Worm (Caenorhabditis elegans) whole organism, L4 larva: ENCODE results near the gene C27D9.1.

Experiments
- F26F4.8 ChIP-seq: fragments of 200-800 bp; sonication (Bioruptor generic); conservative IDR thresholded peaks from 2 replicates; pipeline ENCODE4 v1.3.6; 2022; ENCODE audit warnings: missing genetic modification characterization, missing compliant biosample characterization
- R02D3.7 ChIP-seq: fragments of 150-350 bp; sonication (generic microtip); optimal IDR thresholded peaks from 3 replicates; lab custom pipeline; 2014; ENCODE audit warnings: missing biosample characterization, missing genetic modification characterization
- ZK546.5 ChIP-seq, 2 experiments: sonication (generic microtip); optimal IDR thresholded peaks; 2 replicates each; lab custom pipeline; 2017; ENCODE audit warnings: missing biosample characterization in 2 of 2, missing genetic modification characterization in 2 of 2
- arid-1 ChIP-seq: fragments of 200-800 bp; sonication (Bioruptor generic); conservative IDR thresholded peaks from 2 replicates; pipeline ENCODE4 v1.3.6; 2022; ENCODE audit warnings: missing genetic modification reagents, missing genetic modification characterization, missing compliant biosample characterization
- ceh-32 ChIP-seq: sonication (generic microtip); optimal IDR thresholded peaks from 2 replicates; lab custom pipeline; 2016; ENCODE audit warnings: mild to moderate bottlenecking, missing genetic modification characterization, missing compliant biosample characterization; ENCODE audit not compliant: poor library complexity
- ceh-82 ChIP-seq: sonication (generic microtip); optimal IDR thresholded peaks from 2 replicates; lab custom pipeline; 2017; ENCODE audit warnings: missing biosample characterization, missing genetic modification characterization
- cey-2 ChIP-seq: sonication (generic microtip); optimal IDR thresholded peaks from 3 replicates; lab custom pipeline; 2017; ENCODE audit warnings: missing genetic modification characterization, mild to moderate bottlenecking, missing compliant biosample characterization, antibody characterized with exemption, borderline replicate concordance; ENCODE audit not compliant: insufficient read depth
- daf-16 ChIP-seq, 3 experiments: sonication (generic microtip); optimal IDR thresholded peaks; 2 replicates each; lab custom pipeline; 2016 to 2017; ENCODE audit warnings: missing genetic modification characterization in 3 of 3, missing genetic modification reagents in 3 of 3, mild to moderate bottlenecking in 2 of 3, missing compliant biosample characterization in 2 of 3, missing biosample characterization in 1 of 3, moderate library complexity in 1 of 3
- daf-19 ChIP-seq: fragments of 200-800 bp; sonication (Bioruptor generic); conservative IDR thresholded peaks from 2 replicates; pipeline ENCODE4 v1.3.6; 2022; ENCODE audit warnings: missing genetic modification characterization, missing compliant biosample characterization
- daf-8 ChIP-seq: fragments of 200-800 bp; sonication (Bioruptor generic); IDR thresholded peaks from 2 replicates; pipeline ENCODE4 v1.3.6; 2022; ENCODE audit warnings: missing genetic modification characterization, missing compliant biosample characterization
- dmd-6 ChIP-seq: fragments of 200-800 bp; sonication (Bioruptor generic); IDR thresholded peaks from 2 replicates; pipeline ENCODE4 v1.3.6; 2022; ENCODE audit warnings: missing genetic modification reagents, missing genetic modification characterization, missing compliant biosample characterization
- dmd-9 ChIP-seq: fragments of 200-800 bp; sonication (Bioruptor generic); IDR thresholded peaks from 2 replicates; pipeline ENCODE4 v1.3.6; 2022; ENCODE audit warnings: missing genetic modification reagents, missing genetic modification characterization, missing compliant biosample characterization
- dve-1 ChIP-seq: sonication (generic microtip); optimal IDR thresholded peaks from 2 replicates; lab custom pipeline; 2017; ENCODE audit warnings: antibody characterized with exemption, mild to moderate bottlenecking, missing genetic modification characterization, missing compliant biosample characterization; ENCODE audit not compliant: insufficient read depth
- egl-27 ChIP-seq: sonication (generic microtip); optimal IDR thresholded peaks from 3 replicates; lab custom pipeline; 2017; ENCODE audit warnings: missing biosample characterization, missing genetic modification reagents, missing genetic modification characterization
- egl-43 ChIP-seq: fragments of 200-800 bp; sonication (Bioruptor generic); IDR thresholded peaks from 2 replicates; pipeline ENCODE4 v1.3.6; 2022; ENCODE audit warnings: missing genetic modification reagents, missing genetic modification characterization, missing compliant biosample characterization
- fkh-10 ChIP-seq: fragments of 150-350 bp; optimal IDR thresholded peaks from 2 replicates; lab custom pipeline; 2014; ENCODE audit warnings: missing biosample characterization, missing genetic modification reagents, missing genetic modification characterization
- fos-1 ChIP-seq: fragments of 150-350 bp; optimal IDR thresholded peaks from 2 replicates; lab custom pipeline; 2014; ENCODE audit warnings: missing biosample characterization, missing genetic modification characterization
- hif-1 ChIP-seq, 2 experiments: sonication (generic microtip); optimal IDR thresholded peaks; 2 replicates each; lab custom pipeline; 2016 to 2017; ENCODE audit warnings: missing compliant biosample characterization in 2 of 2, missing genetic modification characterization in 2 of 2, missing genetic modification reagents in 2 of 2, missing genotype in 2 of 2, mild to moderate bottlenecking in 1 of 2
- hlh-11 ChIP-seq: fragments of 200-800 bp; sonication (Bioruptor generic); optimal IDR thresholded peaks from 2 replicates; lab custom pipeline; 2018; ENCODE audit warnings: mild to moderate bottlenecking, missing genetic modification characterization, missing compliant biosample characterization
- hlh-30 ChIP-seq: sonication (generic microtip); optimal IDR thresholded peaks from 2 replicates; lab custom pipeline; 2017; ENCODE audit warnings: antibody characterized with exemption, mild to moderate bottlenecking, missing genetic modification characterization, missing compliant biosample characterization; ENCODE audit not compliant: insufficient read depth
- hmg-1.1 ChIP-seq: fragments of 200-800 bp; sonication (Bioruptor generic); IDR thresholded peaks from 2 replicates; pipeline ENCODE4 v1.3.6; 2022; ENCODE audit warnings: missing genetic modification reagents, missing genetic modification characterization, missing compliant biosample characterization
- lin-1 ChIP-seq: fragments of 200-800 bp; sonication (Bioruptor generic); IDR thresholded peaks from 2 replicates; pipeline ENCODE4 v1.3.6; 2022; ENCODE audit warnings: missing genetic modification reagents, missing genetic modification characterization, missing compliant biosample characterization
- lin-29 ChIP-seq: fragments of 200-800 bp; sonication (Bioruptor generic); IDR thresholded peaks from 2 replicates; pipeline ENCODE4 v1.3.6; 2022; ENCODE audit warnings: missing genetic modification reagents, missing genetic modification characterization, missing compliant biosample characterization
- lin-39 ChIP-seq: fragments of 150-350 bp; optimal IDR thresholded peaks from 2 replicates; lab custom pipeline; 2014; ENCODE audit warnings: missing biosample characterization, missing genetic modification reagents, missing genetic modification characterization
- mdl-1 ChIP-seq, 2 experiments: fragments of 150-350 bp in 1 of 2; sonication (generic microtip) in 1 of 2; optimal IDR thresholded peaks; 2 replicates each; lab custom pipeline; 2014 to 2017; ENCODE audit warnings: missing biosample characterization in 2 of 2, missing genetic modification characterization in 2 of 2
- mes-2 ChIP-seq: sonication (generic microtip); optimal IDR thresholded peaks from 2 replicates; lab custom pipeline; 2016; ENCODE audit warnings: missing genotype, mild to moderate bottlenecking, missing genetic modification characterization, missing compliant biosample characterization; ENCODE audit not compliant: poor library complexity, severe bottlenecking
- mxl-2 ChIP-seq: fragments of 200-800 bp; sonication (Bioruptor generic); conservative IDR thresholded peaks from 2 replicates; pipeline ENCODE4 v1.3.6; 2022; ENCODE audit warnings: missing genetic modification reagents, missing genetic modification characterization, missing compliant biosample characterization
- nhr-10 ChIP-seq: fragments of 150-350 bp; optimal IDR thresholded peaks from 2 replicates; lab custom pipeline; 2014; ENCODE audit warnings: missing biosample characterization, missing genetic modification characterization
- nhr-102 ChIP-seq: sonication (generic microtip); optimal IDR thresholded peaks from 2 replicates; lab custom pipeline; 2016; ENCODE audit warnings: mild to moderate bottlenecking, missing genetic modification characterization, moderate library complexity, missing compliant biosample characterization
- nhr-28 ChIP-seq: fragments of 150-350 bp; optimal IDR thresholded peaks from 2 replicates; lab custom pipeline; 2014; ENCODE audit warnings: missing biosample characterization, missing genetic modification characterization
- nhr-48 ChIP-seq: sonication (generic microtip); optimal IDR thresholded peaks from 2 replicates; lab custom pipeline; 2016; ENCODE audit warnings: mild to moderate bottlenecking, missing genetic modification characterization, missing compliant biosample characterization
- php-3 ChIP-seq: fragments of 200-800 bp; sonication (Bioruptor generic); IDR thresholded peaks from 2 replicates; pipeline ENCODE4 v1.3.6; 2022; ENCODE audit warnings: missing genetic modification reagents, missing genetic modification characterization, missing compliant biosample characterization
- pqm-1 ChIP-seq: sonication (generic microtip); optimal IDR thresholded peaks from 2 replicates; lab custom pipeline; 2017; ENCODE audit warnings: missing biosample characterization, missing genetic modification characterization
- saeg-2 ChIP-seq: fragments of 200-800 bp; sonication (Bioruptor generic); IDR thresholded peaks from 2 replicates; pipeline ENCODE4 v1.3.6; 2022; ENCODE audit warnings: missing genetic modification reagents, missing genetic modification characterization, missing compliant biosample characterization
- set-16 ChIP-seq: fragments of 200-800 bp; sonication (Bioruptor generic); IDR thresholded peaks from 2 replicates; pipeline ENCODE4 v1.3.6; 2022; ENCODE audit warnings: missing genetic modification reagents, missing genetic modification characterization, missing compliant biosample characterization
- snpc-4 ChIP-seq: fragments of 150-350 bp; optimal IDR thresholded peaks from 2 replicates; lab custom pipeline; 2014; ENCODE audit warnings: missing biosample characterization, missing genetic modification characterization
- spr-1 ChIP-seq: sonication (generic microtip); optimal IDR thresholded peaks from 2 replicates; lab custom pipeline; 2016; ENCODE audit warnings: mild to moderate bottlenecking, missing genetic modification characterization, missing compliant biosample characterization
- unc-130 ChIP-seq: sonication (generic microtip); optimal IDR thresholded peaks from 2 replicates; lab custom pipeline; 2016; ENCODE audit warnings: missing genetic modification reagents, missing genetic modification characterization, missing compliant biosample characterization
- unc-62 ChIP-seq, 3 experiments: fragments of 150-350 bp in 1 of 3; sonication (generic microtip); optimal IDR thresholded peaks in 2 of 3; peaks in 1 of 3; 1 replicate in 1 of 3; 2 replicates in 2 of 3; lab custom pipeline; 2014 to 2017; ENCODE audit warnings: missing biosample characterization in 3 of 3, missing genetic modification characterization in 3 of 3, missing genetic modification reagents in 3 of 3, missing genotype in 1 of 3
- zag-1 ChIP-seq: fragments of 150-350 bp; optimal IDR thresholded peaks from 2 replicates; lab custom pipeline; 2014; ENCODE audit warnings: missing biosample characterization, missing genetic modification characterization
- zfp-2 ChIP-seq: sonication (generic microtip); optimal IDR thresholded peaks from 2 replicates; lab custom pipeline; 2016; ENCODE audit warnings: mild to moderate bottlenecking, missing genetic modification characterization, missing compliant biosample characterization
- zfp-3 ChIP-seq: fragments of 200-800 bp; sonication (Bioruptor generic); conservative IDR thresholded peaks from 2 replicates; pipeline ENCODE4 v1.3.6; 2022; ENCODE audit warnings: missing genetic modification reagents, missing genetic modification characterization, missing compliant biosample characterization
- zip-11 ChIP-seq: fragments of 200-800 bp; sonication (Bioruptor generic); IDR thresholded peaks from 2 replicates; pipeline ENCODE4 v1.3.6; 2022; ENCODE audit warnings: missing genetic modification characterization, missing compliant biosample characterization
- zip-2 ChIP-seq: fragments of 150-350 bp; optimal IDR thresholded peaks from 2 replicates; lab custom pipeline; 2014; ENCODE audit warnings: missing biosample characterization, missing genetic modification characterization
- ztf-7 ChIP-seq: fragments of 150-350 bp; optimal IDR thresholded peaks from 2 replicates; lab custom pipeline; 2014; ENCODE audit warnings: missing biosample characterization, missing genetic modification characterization

C27D9.1 gene

DNA sequence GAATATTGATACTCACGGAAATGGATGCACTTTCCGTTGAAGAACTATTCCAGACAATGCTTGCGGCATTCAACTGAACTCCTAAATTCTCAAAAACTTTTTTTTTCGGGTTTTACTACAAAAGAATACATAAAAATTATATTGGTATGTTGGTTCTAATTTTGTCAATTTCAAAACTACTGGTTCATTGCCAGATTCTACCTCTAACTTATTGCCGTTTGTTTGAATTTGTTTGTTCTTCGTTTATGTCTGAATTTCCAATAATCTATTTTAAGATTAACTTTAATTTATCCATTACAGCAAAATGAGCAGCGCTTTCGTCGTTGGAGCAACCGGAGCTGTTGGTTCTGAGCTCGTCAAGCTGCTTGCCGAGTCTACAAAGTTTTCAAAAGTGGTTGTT, 43.9 kb downstream of the C27D9.1 start, which contains the start of gene C33F10.14:
Gene C33F10.14 (plus strand): TSS at position 301 of the 400 bp plus-strand sequence.
- no peak for TF ChIP-seq ceh-32

DNA sequence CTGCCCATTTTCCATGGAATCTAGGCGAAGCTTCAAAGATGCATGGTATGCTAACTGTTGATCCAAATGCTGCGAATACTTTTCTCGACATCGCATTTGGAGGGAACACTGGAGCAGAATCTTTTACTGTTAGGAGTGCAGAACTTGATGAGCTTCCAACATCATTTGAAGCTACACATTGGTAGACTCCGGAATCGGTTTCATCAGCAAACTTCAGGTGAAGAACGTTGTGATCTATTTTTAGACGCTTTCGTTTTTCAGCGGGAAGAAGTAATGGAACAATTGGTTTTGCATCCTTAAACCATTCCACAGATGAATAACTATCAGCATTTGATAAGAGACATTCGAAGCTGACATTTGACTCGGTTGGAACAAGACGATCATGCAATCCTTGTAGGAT, 47.3 kb downstream of the C27D9.1 start:
- TF ChIP-seq zip-2 (tag; lab: Kevin White, UChicago) (no peak), unc-130 (GFP tag; lab: Kevin White, UChicago) (no peak), F26F4.8 (no peak), unc-62 (GFP tag; optimal IDR thresholded peaks at IDR 0.05 in 1 of 2; lab: Kevin White, UChicago) (peak in 1 of 2 experiments; percentile 95), unc-62 (tag; optimal IDR thresholded peaks at IDR 0.05; lab: Kevin White, UChicago) (no peak), egl-43 (0 out of 2 replicates have a peak, but pooled peaks have one; percentile 5), fos-1 (no peak), ceh-82 (no peak), ceh-32 (no peak)

DNA sequence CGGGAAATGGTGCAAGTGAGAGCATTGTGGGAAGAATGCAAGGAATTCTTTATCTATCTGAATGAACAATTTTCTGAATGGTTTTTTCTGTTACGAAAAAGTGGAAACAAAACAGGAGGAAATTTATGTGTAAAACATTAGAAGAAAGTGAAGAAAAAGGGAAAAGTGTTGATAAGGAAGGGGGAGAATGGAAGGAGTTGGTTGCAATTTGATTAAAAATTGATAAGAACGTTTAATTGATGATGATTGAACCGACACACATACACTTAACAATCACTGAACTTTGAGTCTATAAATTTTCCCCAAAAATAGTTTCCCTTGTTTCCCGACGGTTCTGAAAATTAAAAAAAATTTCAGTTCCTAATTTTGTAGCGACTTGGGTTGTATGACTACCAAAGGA, 49.7 kb downstream of the C27D9.1 start:
- TF ChIP-seq nhr-48 (no peak), lin-39 (no peak), mes-2 (tag; lab: Kevin White, UChicago) (no peak), daf-19 (GFP tag; lab: Robert Waterston, UW) (no peak), ztf-7 (tag; lab: Kevin White, UChicago) (no peak), lin-1 (GFP tag; lab: Robert Waterston, UW) (no peak), nhr-102 (tag; lab: Kevin White, UChicago) (no peak), hmg-1.1 (GFP tag; lab: Robert Waterston, UW) (no peak), egl-43 (no peak), unc-130 (GFP tag; lab: Kevin White, UChicago) (no peak), saeg-2 (GFP tag; lab: Robert Waterston, UW) (no peak), R02D3.7 (tag; lab: Kevin White, UChicago) (no peak), snpc-4 (tag; lab: Kevin White, UChicago) (no peak), cey-2 (no peak), fos-1 (no peak), daf-8 (no peak), fkh-10 (GFP tag; lab: Kevin White, UChicago) (no peak), spr-1 (no peak), arid-1 (GFP tag; lab: Robert Waterston, UW) (no peak), nhr-10 (tag; lab: Kevin White, UChicago) (no peak), unc-62 (GFP tag; optimal IDR thresholded peaks at IDR 0.05 in 1 of 2; lab: Kevin White, UChicago) (no peak), unc-62 (tag; optimal IDR thresholded peaks at IDR 0.05; lab: Kevin White, UChicago) (no peak), php-3 (GFP tag; lab: Robert Waterston, UW) (peak; percentile 64; the same call in 1 of the 2 replicates), zag-1 (no peak), hlh-11 (peak; percentile 29), mdl-1 (tag; optimal IDR thresholded peaks at IDR 0.05; lab: Kevin White, UChicago) (no peak), ZK546.5 (tag; optimal IDR thresholded peaks at IDR 0.05; lab: Kevin White, UChicago) (no peak), hlh-30 (tag; lab: Kevin White, UChicago) (no peak), lin-29 (GFP tag; lab: Robert Waterston, UW) (no peak), dmd-6 (GFP tag; lab: Robert Waterston, UW) (peak; percentile 42; the same call in 1 of the 2 replicates), daf-16 (GFP tag; optimal IDR thresholded peaks at IDR 0.05; lab: Kevin White, UChicago) (no peak), daf-16 (tag; optimal IDR thresholded peaks at IDR 0.05; lab: Kevin White, UChicago) (peak; percentile 49), dve-1 (tag; lab: Kevin White, UChicago) (peak; percentile 1), egl-27 (tag; lab: Kevin White, UChicago) (no peak), nhr-28 (tag; lab: Kevin White, UChicago) (peak; percentile 66), set-16 (GFP tag; lab: Robert Waterston, UW) (no peak), pqm-1 (tag; lab: Kevin White, UChicago) (peak; percentile 77), F26F4.8 (no peak), zfp-3 (GFP tag; lab: Robert Waterston, UW) (no peak), hif-1 (tag; optimal IDR thresholded peaks at IDR 0.05; lab: Kevin White, UChicago) (no peak), dmd-9 (GFP tag; lab: Robert Waterston, UW) (no peak), zip-11 (GFP tag; lab: Robert Waterston, UW) (no peak), mxl-2 (GFP tag; lab: Robert Waterston, UW) (no peak), zfp-2 (no peak)
- TF ChIP-seq, all 104 proteins: peak for 7
